Fruit fly (Drosophila melanogaster) whole organism, wandering third instar larva: ENCODE measurements around the gene CG3348.

Experiments used
- Dif ChIP-seq: fragments of 200-275, 200-300 bp; sonication (Bioruptor generic); optimal IDR thresholded peaks from 2 replicates; lab custom pipeline; 2018; ENCODE audit warnings: missing biosample characterization, missing genetic modification characterization; ENCODE audit not compliant: partially characterized antibody
- OdsH ChIP-seq: fragments of 200-800 bp; sonication (Bioruptor generic); optimal IDR thresholded peaks from 2 replicates; lab custom pipeline; 2016; ENCODE audit warnings: missing biosample characterization, mild to moderate bottlenecking, missing genetic modification characterization
- dsf ChIP-seq: sonication (Bioruptor generic); optimal IDR thresholded peaks from 2 replicates; lab custom pipeline; 2016; ENCODE audit warnings: missing biosample characterization, missing genetic modification characterization, borderline replicate concordance

DNA sequence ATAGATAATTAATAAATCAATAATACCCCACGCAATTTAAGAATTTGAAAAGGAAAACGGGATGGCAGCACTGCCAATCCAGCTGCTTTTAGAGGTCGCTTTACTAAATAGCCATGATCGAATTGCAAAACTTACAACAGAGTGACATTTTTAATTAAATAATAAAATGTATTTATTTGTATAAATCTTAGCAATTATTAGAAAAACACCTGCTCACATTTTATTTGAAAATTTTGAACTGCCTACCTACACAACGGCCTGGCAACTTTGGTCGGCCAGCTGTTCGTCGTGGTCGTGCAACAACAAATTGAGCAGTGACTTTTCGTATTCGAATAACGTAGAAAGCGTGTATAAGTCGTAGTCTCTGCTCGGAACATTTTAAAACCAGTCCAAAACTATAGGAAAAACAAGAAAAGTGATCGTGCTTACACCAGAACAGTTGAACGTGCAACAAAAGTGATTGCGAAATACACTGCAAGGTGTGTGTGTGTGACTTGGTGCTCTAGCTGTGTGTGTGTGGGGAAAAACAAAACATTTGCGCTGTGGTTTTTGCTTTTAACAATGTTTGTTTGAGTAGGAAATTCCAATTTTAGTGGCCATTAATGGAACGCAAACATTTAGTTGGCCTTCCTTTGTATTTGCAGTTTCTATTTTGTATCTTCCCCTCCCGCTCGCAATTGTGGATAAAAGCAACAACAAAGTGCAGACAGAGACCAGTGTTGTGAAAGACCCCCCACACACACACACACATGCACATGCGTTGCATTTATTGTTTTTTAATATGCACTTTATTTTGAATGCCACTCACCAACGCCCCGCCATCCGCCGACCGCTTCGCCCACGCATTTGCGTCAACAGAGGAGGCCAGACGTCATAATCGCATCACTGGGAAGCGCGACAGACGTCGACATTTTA, 17.2 kb downstream of the CG3348 start, which contains the start of gene CG5938:
- TF ChIP-seq dsf (GFP tag; lab: Kevin White, UChicago), result no peak
- TF ChIP-seq Dif (GFP tag; lab: Kevin White, UChicago), result no peak
- TF ChIP-seq OdsH (GFP tag; lab: Kevin White, UChicago), result no peak
